Worm (Caenorhabditis elegans) whole organism, late embryonic: ENCODE data around the gene fipr-25.

ENCODE experiments used
- ama-1 ChIP-seq: fragments of 150-350 bp; optimal IDR thresholded peaks from 2 replicates; lab custom pipeline; 2014
- ceh-2 ChIP-seq: sonication (generic microtip); optimal IDR thresholded peaks from 2 replicates; lab custom pipeline; 2016; ENCODE audit warnings: missing genotype, missing genetic modification characterization, missing compliant biosample characterization
- ceh-30 ChIP-seq: fragments of 150-350 bp; optimal IDR thresholded peaks from 2 replicates; lab custom pipeline; 2014; ENCODE audit warnings: missing biosample characterization, missing genetic modification characterization
- pha-4 ChIP-seq: fragments of 150-350 bp; optimal IDR thresholded peaks from 2 replicates; lab custom pipeline; 2018; ENCODE audit warnings: missing biosample characterization, missing genetic modification reagents, missing genetic modification characterization
- pqm-1 ChIP-seq: sonication (generic microtip); optimal IDR thresholded peaks from 2 replicates; lab custom pipeline; 2016; ENCODE audit warnings: missing genetic modification characterization, missing compliant biosample characterization
- unc-3 ChIP-seq, 2 experiments: fragments of 200-800 bp in 1 of 2; sonication (Bioruptor generic) in 1 of 2; sonication (generic microtip) in 1 of 2; conservative IDR thresholded peaks in 1 of 2; optimal IDR thresholded peaks in 1 of 2; 2 replicates each; pipeline versions ENCODE4 v1.3.6 to Lab custom; 2016 to 2022; ENCODE audit warnings: missing compliant biosample characterization in 2 of 2, missing genetic modification characterization in 2 of 2, missing genetic modification reagents in 1 of 2
- unc-86 ChIP-seq: sonication (generic microtip); optimal IDR thresholded peaks from 2 replicates; lab custom pipeline; 2016; ENCODE audit warnings: missing genetic modification characterization, missing compliant biosample characterization

- TF ChIP-seq ceh-2 (tag; lab: Kevin White, UChicago) (no peak), pha-4 (tag; lab: Kevin White, UChicago) (no peak), unc-3 (GFP tag; conservative IDR thresholded peaks at IDR 0.05; lab: Robert Waterston, UW) (no peak), unc-3 (tag; optimal IDR thresholded peaks at IDR 0.05; lab: Kevin White, UChicago) (no peak), unc-86 (tag; lab: Kevin White, UChicago) (no peak), ceh-30 (no peak), pqm-1 (tag; lab: Kevin White, UChicago) (no peak), ama-1 (lab: Kevin White, UChicago) (no peak)
These were observed 11.3 kb upstream of the fipr-25 start for ce11 chrV:1945875-1946274.
